Worm (Caenorhabditis elegans) whole organism, L4 larva: ENCODE measurements around the gene srh-187.

Experiments
- D1046.2 ChIP-seq: fragments of 200-800 bp; sonication (Bioruptor generic); IDR thresholded peaks from 2 replicates; pipeline ENCODE4 v1.3.6; 2022; ENCODE audit warnings: missing genetic modification characterization, missing compliant biosample characterization
- ama-1 ChIP-seq: fragments of 150-350 bp; optimal IDR thresholded peaks from 2 replicates; lab custom pipeline; 2014; ENCODE audit warnings: inconsistent platforms, mixed read lengths
- lin-38 ChIP-seq: fragments of 200-800 bp; sonication (Bioruptor generic); IDR thresholded peaks from 2 replicates; pipeline ENCODE4 v1.3.6; 2022; ENCODE audit warnings: missing genetic modification reagents, missing genetic modification characterization, missing compliant biosample characterization
- lsy-2 ChIP-seq, 2 experiments: fragments of 150-350 bp in 1 of 2; sonication (generic microtip) in 1 of 2; optimal IDR thresholded peaks; 2 replicates each; lab custom pipeline; 2014 to 2017; ENCODE audit warnings: missing biosample characterization in 2 of 2, missing genetic modification characterization in 2 of 2
- nhr-237 ChIP-seq: sonication (generic microtip); optimal IDR thresholded peaks from 2 replicates; lab custom pipeline; 2017; ENCODE audit warnings: missing biosample characterization, missing genetic modification characterization
- nhr-76 ChIP-seq: fragments of 150-350 bp; optimal IDR thresholded peaks from 2 replicates; lab custom pipeline; 2014; ENCODE audit warnings: missing biosample characterization, missing genetic modification characterization
- nhr-77 ChIP-seq: fragments of 150-350 bp; optimal IDR thresholded peaks from 2 replicates; lab custom pipeline; 2014; ENCODE audit warnings: missing biosample characterization, missing genetic modification characterization
- pha-4 ChIP-seq, 2 experiments: fragments of 150-350 bp in 1 of 2; fragments of 200-800 bp in 1 of 2; sonication (Bioruptor generic) in 1 of 2; IDR thresholded peaks in 1 of 2; optimal IDR thresholded peaks in 1 of 2; 2 replicates each; pipeline versions ENCODE4 v1.3.6 to Lab custom; 2014 to 2022; ENCODE audit warnings: missing genetic modification characterization in 2 of 2, missing genetic modification reagents in 2 of 2, missing biosample characterization in 1 of 2, missing compliant biosample characterization in 1 of 2
- spr-3 ChIP-seq: fragments of 200-800 bp; sonication (Bioruptor generic); optimal IDR thresholded peaks from 2 replicates; lab custom pipeline; 2018; ENCODE audit warnings: mild to moderate bottlenecking, missing genetic modification characterization, missing compliant biosample characterization
- tra-1 ChIP-seq: fragments of 200-800 bp; sonication (Bioruptor generic); IDR thresholded peaks from 2 replicates; pipeline ENCODE4 v1.3.6; 2022; ENCODE audit warnings: missing genetic modification reagents, missing genetic modification characterization, missing compliant biosample characterization
- unc-62 ChIP-seq, 3 experiments: fragments of 150-350 bp in 1 of 3; sonication (generic microtip); optimal IDR thresholded peaks in 2 of 3; peaks in 1 of 3; 1 replicate in 1 of 3; 2 replicates in 2 of 3; lab custom pipeline; 2014 to 2017; ENCODE audit warnings: missing biosample characterization in 3 of 3, missing genetic modification characterization in 3 of 3, missing genetic modification reagents in 3 of 3, missing genotype in 1 of 3

- TF ChIP-seq lin-38 (GFP tag; lab: Robert Waterston, UW) (no peak), ama-1 (lab: Kevin White, UChicago) (no peak), nhr-237 (tag; lab: Kevin White, UChicago) (no peak), D1046.2 (GFP tag; lab: Robert Waterston, UW) (no peak), tra-1 (no peak), nhr-77 (tag; lab: Kevin White, UChicago) (no peak), pha-4 (GFP tag; IDR thresholded peaks at IDR 0.05; lab: Robert Waterston, UW) (no peak), pha-4 (tag; optimal IDR thresholded peaks at IDR 0.05; lab: Kevin White, UChicago) (no peak), spr-3 (GFP tag; lab: Kevin White, UChicago) (no peak), nhr-76 (no peak), lsy-2 (tag; optimal IDR thresholded peaks at IDR 0.05; lab: Kevin White, UChicago) (no peak), unc-62 (GFP tag; optimal IDR thresholded peaks at IDR 0.05 in 1 of 2; lab: Kevin White, UChicago) (peak in 1 of 2 experiments; percentile 93), unc-62 (tag; optimal IDR thresholded peaks at IDR 0.05; lab: Kevin White, UChicago) (no peak)
Observed at ce11 chrV:7369578-7369977, 29.8 kb upstream of the srh-187 start, which contains the start of gene srj-14.
